Worm (Caenorhabditis elegans) whole organism, midembryonic: ENCODE results near the gene srlf-20.

Experiments used
- T22C8.4 ChIP-seq: fragments of 200-800 bp; sonication (Bioruptor generic); IDR thresholded peaks from 2 replicates; pipeline ENCODE4 v1.3.6; 2022; ENCODE audit warnings: missing genetic modification characterization, missing compliant biosample characterization
- cog-1 ChIP-seq: sonication (generic microtip); optimal IDR thresholded peaks from 2 replicates; lab custom pipeline; 2016; ENCODE audit warnings: missing genetic modification characterization, missing compliant biosample characterization
- flt-1 ChIP-seq: fragments of 200-800 bp; sonication (Bioruptor generic); IDR thresholded peaks from 2 replicates; pipeline ENCODE4 v1.3.6; 2022; ENCODE audit warnings: missing genetic modification characterization, missing compliant biosample characterization
- klf-2 ChIP-seq: fragments of 200-800 bp; sonication (Bioruptor generic); conservative IDR thresholded peaks from 2 replicates; pipeline ENCODE4 v1.3.6; 2022; ENCODE audit warnings: missing genetic modification reagents, missing genetic modification characterization, missing compliant biosample characterization
- med-1 ChIP-seq: sonication (generic microtip); optimal IDR thresholded peaks from 2 replicates; lab custom pipeline; 2017; ENCODE audit warnings: missing genetic modification characterization, mild to moderate bottlenecking, missing compliant biosample characterization, antibody characterized with exemption, missing genetic modification reagents; ENCODE audit not compliant: insufficient read depth
- ref-1 ChIP-seq: fragments of 200-800 bp; sonication (Bioruptor generic); conservative IDR thresholded peaks from 2 replicates; pipeline ENCODE4 v1.3.6; 2022; ENCODE audit warnings: missing genetic modification reagents, missing genetic modification characterization, missing compliant biosample characterization
- tab-1 ChIP-seq: fragments of 200-800 bp; sonication (Bioruptor generic); IDR thresholded peaks from 2 replicates; pipeline ENCODE4 v1.3.6; 2022; ENCODE audit warnings: missing genetic modification characterization, missing compliant biosample characterization
- ztf-23 ChIP-seq: fragments of 200-800 bp; sonication (Bioruptor generic); IDR thresholded peaks from 2 replicates; pipeline ENCODE4 v1.3.6; 2022; ENCODE audit warnings: missing genetic modification reagents, missing genetic modification characterization, missing compliant biosample characterization
- ztf-29 ChIP-seq: fragments of 200-800 bp; sonication (Bioruptor generic); IDR thresholded peaks from 2 replicates; pipeline ENCODE4 v1.3.6; 2022; ENCODE audit warnings: missing genetic modification reagents, missing genetic modification characterization, missing compliant biosample characterization

srlf-20 gene

ce11 chrV:904232-904983 is 10.6 kb downstream of the srlf-20 start, which contains the start of gene trm-2A:
trm-2A (plus strand) TSS chrV:904963.
- TF ChIP-seq cog-1 (tag; lab: Kevin White, UChicago) (no peak), flt-1 (GFP tag; lab: Robert Waterston, UW) (no peak), ztf-23 (GFP tag; lab: Robert Waterston, UW) (0 out of 2 replicates have a peak, but pooled peaks have one; percentile 39), T22C8.4 (GFP tag; lab: Robert Waterston, UW) (no peak), tab-1 (GFP tag; lab: Robert Waterston, UW) (no peak)

- TF ChIP-seq med-1 (GFP tag; lab: Kevin White, UChicago), result no peak
- no peak for TF ChIP-seq klf-2 (GFP tag; lab: Robert Waterston, UW)
- TF ChIP-seq cog-1 (tag; lab: Kevin White, UChicago), result no peak
- no peak for TF ChIP-seq ref-1
- no peak for TF ChIP-seq tab-1 (GFP tag; lab: Robert Waterston, UW)
- TF ChIP-seq flt-1 (GFP tag; lab: Robert Waterston, UW), result no peak
- TF ChIP-seq T22C8.4 (GFP tag; lab: Robert Waterston, UW), result no peak
- no peak for TF ChIP-seq ztf-29 (GFP tag; lab: Robert Waterston, UW)
- no peak for TF ChIP-seq ztf-23 (GFP tag; lab: Robert Waterston, UW)
Observed at ce11 chrV:908681-909080, 14.9 kb downstream of the srlf-20 start.

- TF ChIP-seq ztf-29 (GFP tag; lab: Robert Waterston, UW), result no peak
Observed at ce11 chrV:910588-910987, 16.8 kb downstream of the srlf-20 start.

ce11 chrV:911474-911873 is 17.7 kb downstream of the srlf-20 start, which contains the start of gene adh-5:
adh-5 (plus strand) TSS chrV:911774.
- TF ChIP-seq tab-1 (GFP tag; lab: Robert Waterston, UW) (no peak), flt-1 (GFP tag; lab: Robert Waterston, UW) (no peak), T22C8.4 (GFP tag; lab: Robert Waterston, UW) (no peak), med-1 (GFP tag; lab: Kevin White, UChicago) (no peak)

ce11 chrV:915716-916115 is 21.9 kb downstream of the srlf-20 start:
- no peak for TF ChIP-seq tab-1 (GFP tag; lab: Robert Waterston, UW)
- no peak for TF ChIP-seq klf-2 (GFP tag; lab: Robert Waterston, UW)
- TF ChIP-seq T22C8.4 (GFP tag; lab: Robert Waterston, UW), result no peak
- no peak for TF ChIP-seq ref-1
- TF ChIP-seq cog-1 (tag; lab: Kevin White, UChicago), result no peak
- TF ChIP-seq flt-1 (GFP tag; lab: Robert Waterston, UW), result no peak
- no peak for TF ChIP-seq ztf-29 (GFP tag; lab: Robert Waterston, UW)
- no peak for TF ChIP-seq med-1 (GFP tag; lab: Kevin White, UChicago)

- TF ChIP-seq flt-1 (GFP tag; lab: Robert Waterston, UW) (no peak), cog-1 (tag; lab: Kevin White, UChicago) (no peak), tab-1 (GFP tag; lab: Robert Waterston, UW) (no peak), klf-2 (GFP tag; lab: Robert Waterston, UW) (no peak), med-1 (GFP tag; lab: Kevin White, UChicago) (no peak), ref-1 (no peak), T22C8.4 (GFP tag; lab: Robert Waterston, UW) (no peak)
Observed at ce11 chrV:917488-917887, 23.7 kb downstream of the srlf-20 start, which contains the start of gene H24K24.2. H24K24.2 (plus strand) TSS chrV:917788.

ce11 chrV:939341-939740 is 45.6 kb downstream of the srlf-20 start:
- TF ChIP-seq T22C8.4 (GFP tag; lab: Robert Waterston, UW) (no peak), klf-2 (GFP tag; lab: Robert Waterston, UW) (no peak), med-1 (GFP tag; lab: Kevin White, UChicago) (no peak), tab-1 (GFP tag; lab: Robert Waterston, UW) (no peak), cog-1 (tag; lab: Kevin White, UChicago) (no peak), ztf-29 (GFP tag; lab: Robert Waterston, UW) (no peak), ztf-23 (GFP tag; lab: Robert Waterston, UW) (no peak), ref-1 (no peak), flt-1 (GFP tag; lab: Robert Waterston, UW) (no peak)

- no peak for TF ChIP-seq flt-1 (GFP tag; lab: Robert Waterston, UW)
- no peak for TF ChIP-seq klf-2 (GFP tag; lab: Robert Waterston, UW)
- no peak for TF ChIP-seq cog-1 (tag; lab: Kevin White, UChicago)
- no peak for TF ChIP-seq T22C8.4 (GFP tag; lab: Robert Waterston, UW)
Observed at ce11 chrV:942556-942955, 48.8 kb downstream of the srlf-20 start.
